Fruit fly (Drosophila melanogaster) Kc167 (cell line): Measurements from ENCODE around the gene dpr18.

Experiments used
- Myc ChIP-seq: fragments of >200 bp; optimal IDR thresholded peaks from 2 replicates; lab custom pipeline; 2017; ENCODE audit warnings: missing external identifiers
- Sin3A ChIP-seq: fragments of >200 bp; optimal IDR thresholded peaks from 2 replicates; lab custom pipeline; 2018; ENCODE audit warnings: missing external identifiers
- h ChIP-seq: fragments of >200 bp; optimal IDR thresholded peaks from 3 replicates; lab custom pipeline; 2018; ENCODE audit warnings: missing external identifiers
- insv ChIP-seq: fragments of >200 bp; optimal IDR thresholded peaks from 3 replicates; lab custom pipeline; 2018; ENCODE audit warnings: missing external identifiers
- psq ChIP-seq: fragments of >200 bp; optimal IDR thresholded peaks from 2 replicates; lab custom pipeline; 2017; ENCODE audit warnings: missing external identifiers
- ttk ChIP-seq: sonication (Bioruptor generic); optimal IDR thresholded peaks from 2 replicates; lab custom pipeline; 2017; ENCODE audit warnings: missing external identifiers

The dpr18 gene

dm6 chrX:16090179-16091144, 26.9 kb downstream of the dpr18 start:
- TF ChIP-seq ttk (lab: Kevin White, UChicago) = no peak
- TF ChIP-seq Sin3A (lab: Kevin White, UChicago) = no peak
- TF ChIP-seq h (lab: Kevin White, UChicago) = no peak
- TF ChIP-seq insv (lab: Kevin White, UChicago) = no peak
- no peak for TF ChIP-seq Myc (lab: Kevin White, UChicago)
- TF ChIP-seq psq (lab: Kevin White, UChicago) = no peak

dm6 chrX:16091431-16091990, 28.0 kb downstream of the dpr18 start, which contains the start of gene Tob:
TSS of gene Tob (minus strand) at chrX:16091495.
- TF ChIP-seq Myc (lab: Kevin White, UChicago) (no peak), Sin3A (lab: Kevin White, UChicago) (no peak), ttk (lab: Kevin White, UChicago) (no peak), psq (lab: Kevin White, UChicago) (no peak), h (lab: Kevin White, UChicago) (no peak), insv (lab: Kevin White, UChicago) (no peak)

- TF ChIP-seq insv (lab: Kevin White, UChicago) = no peak
- TF ChIP-seq Sin3A (lab: Kevin White, UChicago) = no peak
- no peak for TF ChIP-seq Myc (lab: Kevin White, UChicago)
- no peak for TF ChIP-seq ttk (lab: Kevin White, UChicago)
- no peak for TF ChIP-seq h (lab: Kevin White, UChicago)
- no peak for TF ChIP-seq psq (lab: Kevin White, UChicago)
These were observed 29.2 kb downstream of the dpr18 start for dm6 chrX:16092614-16093280.

dm6 chrX:16096488-16096887, 33.0 kb downstream of the dpr18 start:
- TF ChIP-seq Myc (lab: Kevin White, UChicago) (no peak), insv (lab: Kevin White, UChicago) (no peak), h (lab: Kevin White, UChicago) (no peak), ttk (lab: Kevin White, UChicago) (no peak), Sin3A (lab: Kevin White, UChicago) (no peak), psq (lab: Kevin White, UChicago) (no peak)

dm6 chrX:16100726-16101351, 37.3 kb downstream of the dpr18 start:
- no peak for TF ChIP-seq ttk (lab: Kevin White, UChicago)
- no peak for TF ChIP-seq psq (lab: Kevin White, UChicago)
- no peak for TF ChIP-seq Myc (lab: Kevin White, UChicago)
- TF ChIP-seq Sin3A (lab: Kevin White, UChicago) = no peak
- no peak for TF ChIP-seq insv (lab: Kevin White, UChicago)
- TF ChIP-seq h (lab: Kevin White, UChicago) = no peak

- TF ChIP-seq Sin3A (lab: Kevin White, UChicago) (no peak), insv (lab: Kevin White, UChicago) (no peak), Myc (lab: Kevin White, UChicago) (no peak), psq (lab: Kevin White, UChicago) (no peak), ttk (lab: Kevin White, UChicago) (no peak), h (lab: Kevin White, UChicago) (no peak)
These were observed 39.0 kb downstream of the dpr18 start for dm6 chrX:16102338-16103218.

- no peak for TF ChIP-seq ttk (lab: Kevin White, UChicago)
- TF ChIP-seq h (lab: Kevin White, UChicago) = no peak
- TF ChIP-seq insv (lab: Kevin White, UChicago) = no peak
- no peak for TF ChIP-seq Myc (lab: Kevin White, UChicago)
- TF ChIP-seq Sin3A (lab: Kevin White, UChicago) = no peak
- no peak for TF ChIP-seq psq (lab: Kevin White, UChicago)
These were observed 39.9 kb downstream of the dpr18 start for dm6 chrX:16103482-16103881.

dm6 chrX:16104056-16104737, 40.7 kb downstream of the dpr18 start:
- TF ChIP-seq ttk (lab: Kevin White, UChicago) (no peak), Sin3A (lab: Kevin White, UChicago) (no peak), psq (lab: Kevin White, UChicago) (no peak), Myc (lab: Kevin White, UChicago) (no peak), insv (lab: Kevin White, UChicago) (no peak), h (lab: Kevin White, UChicago) (no peak)

dm6 chrX:16104738-16105426, 41.3 kb downstream of the dpr18 start, which contains the start of the genes CG42353 and CG42354:
TSS of gene CG42353 (minus strand) at chrX:16104946.
TSS of gene CG42354 (minus strand) at chrX:16104946.
- TF ChIP-seq Sin3A (lab: Kevin White, UChicago) = no peak
- TF ChIP-seq insv (lab: Kevin White, UChicago) = no peak
- no peak for TF ChIP-seq ttk (lab: Kevin White, UChicago)
- no peak for TF ChIP-seq psq (lab: Kevin White, UChicago)
- no peak for TF ChIP-seq h (lab: Kevin White, UChicago)
- no peak for TF ChIP-seq Myc (lab: Kevin White, UChicago)
